Worm (Caenorhabditis elegans) whole organism, late embryonic: ENCODE data around the gene cap-2.

ENCODE experiments used
- ama-1 ChIP-seq: fragments of 150-350 bp; optimal IDR thresholded peaks from 2 replicates; lab custom pipeline; 2014
- fkh-10 ChIP-seq: fragments of 150-350 bp; optimal IDR thresholded peaks from 2 replicates; lab custom pipeline; 2014; ENCODE audit warnings: missing biosample characterization, missing genetic modification reagents, missing genetic modification characterization
- pag-3 ChIP-seq: sonication (generic microtip); optimal IDR thresholded peaks from 2 replicates; lab custom pipeline; 2016; ENCODE audit warnings: missing compliant biosample characterization, missing genetic modification characterization, borderline replicate concordance
- tbx-2 ChIP-seq: sonication (generic microtip); optimal IDR thresholded peaks from 2 replicates; lab custom pipeline; 2016; ENCODE audit warnings: missing genetic modification characterization, missing compliant biosample characterization

DNA sequence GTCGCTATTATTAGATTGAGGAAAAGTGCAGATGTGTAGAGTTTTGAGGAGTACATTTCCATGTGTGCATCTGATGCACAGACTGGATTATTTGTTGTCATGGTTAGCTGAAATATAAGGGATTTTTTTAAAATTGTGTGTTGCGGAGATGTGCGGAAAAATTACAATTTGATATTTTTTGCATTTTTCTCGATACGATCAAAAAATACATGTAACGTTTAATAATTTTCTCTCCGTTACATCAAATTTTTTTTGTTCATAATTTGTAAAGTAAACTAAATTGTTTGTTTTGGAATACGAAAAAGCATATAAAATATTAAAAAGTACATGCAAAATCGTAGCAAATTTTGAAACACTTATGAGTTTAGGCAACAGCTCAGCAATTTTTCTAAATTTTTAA lies 41.2 kb downstream of the cap-2 start, which contains the start of gene sra-11:
- no peak for TF ChIP-seq tbx-2 (tag; lab: Kevin White, UChicago)
- no peak for TF ChIP-seq ama-1 (lab: Kevin White, UChicago)
- TF ChIP-seq pag-3 (tag; lab: Kevin White, UChicago) = no peak
- TF ChIP-seq fkh-10 (GFP tag; lab: Kevin White, UChicago) = no peak
